Worm (Caenorhabditis elegans) whole organism, mixed stage, embryonic: ENCODE results near the gene C16C8.9.

Experiments used
- bed-3 ChIP-seq: fragments of 200-800 bp; sonication (Bioruptor generic); optimal IDR thresholded peaks from 3 replicates; lab custom pipeline; 2018; ENCODE audit warnings: mild to moderate bottlenecking, missing genetic modification characterization, moderate library complexity, missing compliant biosample characterization
- elt-1 ChIP-seq: sonication (generic microtip); optimal IDR thresholded peaks from 2 replicates; lab custom pipeline; 2017; ENCODE audit warnings: missing genetic modification characterization, mild to moderate bottlenecking, missing compliant biosample characterization, antibody characterized with exemption, moderate library complexity, borderline replicate concordance; ENCODE audit not compliant: insufficient read depth
- lin-13 ChIP-seq: fragments of 150-350 bp; optimal IDR thresholded peaks from 2 replicates; lab custom pipeline; 2014; ENCODE audit warnings: missing biosample characterization, missing genetic modification characterization
- mep-1 ChIP-seq: fragments of 150-350 bp; optimal IDR thresholded peaks from 2 replicates; lab custom pipeline; 2017; ENCODE audit warnings: missing biosample characterization, missing genetic modification reagents, missing genetic modification characterization, inconsistent platforms
- nhr-2 ChIP-seq: fragments of 150-350 bp; optimal IDR thresholded peaks from 2 replicates; lab custom pipeline; 2014; ENCODE audit warnings: missing biosample characterization, missing genetic modification characterization
- nhr-28 ChIP-seq: fragments of 150-350 bp; optimal IDR thresholded peaks from 2 replicates; lab custom pipeline; 2014; ENCODE audit warnings: missing biosample characterization, missing genetic modification characterization

DNA sequence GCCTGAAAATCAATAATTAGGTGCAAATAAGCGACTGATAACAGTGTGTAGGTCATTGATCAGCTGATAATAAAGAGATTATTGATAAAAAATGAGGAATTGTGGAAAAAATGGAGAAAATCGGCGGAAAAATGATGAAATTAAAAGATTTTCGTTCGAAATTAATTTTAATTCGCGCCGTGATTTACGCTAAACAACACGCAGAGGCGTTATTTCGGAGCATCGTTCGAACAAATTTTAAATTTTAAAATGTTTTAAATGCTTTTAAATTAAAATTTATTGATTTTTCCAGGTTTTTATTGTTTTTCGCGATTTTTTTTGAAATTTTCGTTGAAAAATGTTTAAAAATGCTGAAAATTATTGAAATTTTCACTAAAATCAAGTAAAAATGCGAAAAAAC lies 36.4 kb upstream of the C16C8.9 start, which contains the start of gene Y49F6B.9:
- TF ChIP-seq mep-1 (tag; lab: Kevin White, UChicago) (no peak), elt-1 (tag; lab: Kevin White, UChicago) (no peak), nhr-2 (tag; lab: Kevin White, UChicago) (no peak), bed-3 (GFP tag; lab: Kevin White, UChicago) (no peak), nhr-28 (tag; lab: Kevin White, UChicago) (no peak), lin-13 (tag; lab: Kevin White, UChicago) (no peak)
